Worm (Caenorhabditis elegans) whole organism, young adult: ENCODE data around the gene amx-1.
A peak's percentile ranks its signal among the peaks of the same experiment; 100 is the strongest.

Source experiments
- B0035.1 ChIP-seq: sonication (generic microtip); optimal IDR thresholded peaks from 2 replicates; lab custom pipeline; 2016; ENCODE audit warnings: missing genetic modification characterization, mild to moderate bottlenecking, missing compliant biosample characterization, missing genotype, missing genetic modification reagents
- B0336.3 ChIP-seq: fragments of 200-800 bp; sonication (Bioruptor generic); IDR thresholded peaks from 2 replicates; pipeline ENCODE4 v1.3.6; 2022; ENCODE audit warnings: missing genetic modification characterization, missing compliant biosample characterization
- C17E4.6 ChIP-seq: fragments of 200-800 bp; sonication (Bioruptor generic); IDR thresholded peaks from 2 replicates; pipeline ENCODE4 v1.3.6; 2022; ENCODE audit warnings: missing genetic modification reagents, missing genetic modification characterization, missing compliant biosample characterization
- F10E7.11 ChIP-seq: sonication (generic microtip); optimal IDR thresholded peaks from 2 replicates; lab custom pipeline; 2017; ENCODE audit warnings: mild to moderate bottlenecking, missing genetic modification characterization, moderate library complexity, missing compliant biosample characterization
- F33H1.4 ChIP-seq: fragments of 200-800 bp; sonication (Bioruptor generic); IDR thresholded peaks from 2 replicates; pipeline ENCODE4 v1.3.6; 2022; ENCODE audit warnings: missing genetic modification reagents, missing genetic modification characterization, missing compliant biosample characterization
- F49E8.2 ChIP-seq: sonication (generic microtip); optimal IDR thresholded peaks from 3 replicates; lab custom pipeline; 2017; ENCODE audit warnings: missing genetic modification characterization, mild to moderate bottlenecking, missing compliant biosample characterization, antibody characterized with exemption, moderate library complexity; ENCODE audit not compliant: insufficient read depth
- F52B5.7 ChIP-seq: sonication (generic microtip); optimal IDR thresholded peaks from 2 replicates; lab custom pipeline; 2016; ENCODE audit warnings: mild to moderate bottlenecking, missing genetic modification characterization, missing compliant biosample characterization
- F57C9.4 ChIP-seq: sonication (generic microtip); optimal IDR thresholded peaks from 2 replicates; lab custom pipeline; 2017; ENCODE audit warnings: mild to moderate bottlenecking, missing genetic modification characterization, missing compliant biosample characterization
- T26A5.8 ChIP-seq: sonication (generic microtip); optimal IDR thresholded peaks from 2 replicates; lab custom pipeline; 2016; ENCODE audit warnings: missing genetic modification characterization, missing compliant biosample characterization
- Y53G8AR.9 ChIP-seq: fragments of 200-800 bp; sonication (Bioruptor generic); conservative IDR thresholded peaks from 2 replicates; pipeline ENCODE4 v1.3.6; 2022; ENCODE audit warnings: missing genetic modification reagents, missing genetic modification characterization, missing compliant biosample characterization
- Y56A3A.18 ChIP-seq: fragments of 200-800 bp; sonication (Bioruptor generic); IDR thresholded peaks from 2 replicates; pipeline ENCODE4 v1.3.6; 2022; ENCODE audit warnings: missing genetic modification reagents, missing genetic modification characterization, missing compliant biosample characterization
- Y79H2A.3 ChIP-seq: fragments of 200-800 bp; sonication (Bioruptor generic); conservative IDR thresholded peaks from 2 replicates; pipeline ENCODE4 v1.3.6; 2022; ENCODE audit warnings: missing genetic modification reagents, missing genetic modification characterization, missing compliant biosample characterization
- Y95B8A.8 ChIP-seq: fragments of 200-800 bp; sonication (Bioruptor generic); IDR thresholded peaks from 2 replicates; pipeline ENCODE4 v1.3.6; 2022; ENCODE audit warnings: missing genetic modification reagents, missing genetic modification characterization, missing compliant biosample characterization
- aptf-3 ChIP-seq: fragments of 200-800 bp; sonication (Bioruptor generic); IDR thresholded peaks from 2 replicates; pipeline ENCODE4 v1.3.6; 2022; ENCODE audit warnings: missing genetic modification characterization, missing compliant biosample characterization
- attf-6 ChIP-seq: fragments of 200-800 bp; sonication (Bioruptor generic); IDR thresholded peaks from 2 replicates; pipeline ENCODE4 v1.3.6; 2022; ENCODE audit warnings: missing genetic modification reagents, missing genetic modification characterization, missing compliant biosample characterization
- bed-2 ChIP-seq: fragments of 200-800 bp; sonication (Bioruptor generic); IDR thresholded peaks from 2 replicates; pipeline ENCODE4 v1.3.6; 2022; ENCODE audit warnings: missing genetic modification reagents, missing genetic modification characterization, missing compliant biosample characterization
- cebp-1 ChIP-seq, 2 experiments: fragments of 200-800 bp in 1 of 2; sonication (Bioruptor generic) in 1 of 2; sonication (generic microtip) in 1 of 2; IDR thresholded peaks in 1 of 2; optimal IDR thresholded peaks in 1 of 2; 2 replicates each; pipeline versions ENCODE4 v1.3.6 to Lab custom; 2017 to 2022; ENCODE audit warnings: missing compliant biosample characterization in 2 of 2, missing genetic modification characterization in 2 of 2, mild to moderate bottlenecking in 1 of 2, missing genetic modification reagents in 1 of 2, moderate library complexity in 1 of 2
- cebp-2 ChIP-seq: fragments of 200-800 bp; sonication (Bioruptor generic); IDR thresholded peaks from 2 replicates; pipeline ENCODE4 v1.3.6; 2022; ENCODE audit warnings: missing genetic modification characterization, missing compliant biosample characterization
- ceh-27 ChIP-seq: fragments of 200-800 bp; sonication (Bioruptor generic); optimal IDR thresholded peaks from 2 replicates; lab custom pipeline; 2018; ENCODE audit warnings: mild to moderate bottlenecking, missing genetic modification characterization, moderate library complexity, missing compliant biosample characterization
- ceh-58 ChIP-seq: fragments of 200-800 bp; sonication (Bioruptor generic); IDR thresholded peaks from 2 replicates; pipeline ENCODE4 v1.3.6; 2022; ENCODE audit warnings: missing genetic modification characterization, missing compliant biosample characterization
- ceh-79 ChIP-seq: sonication (generic microtip); optimal IDR thresholded peaks from 2 replicates; lab custom pipeline; 2017; ENCODE audit warnings: mild to moderate bottlenecking, missing genetic modification characterization, missing compliant biosample characterization
- chd-7 ChIP-seq: sonication (generic microtip); optimal IDR thresholded peaks from 2 replicates; lab custom pipeline; 2016; ENCODE audit warnings: mild to moderate bottlenecking, missing genetic modification characterization, moderate library complexity, missing compliant biosample characterization
- dpl-1 ChIP-seq: fragments of 150-350 bp; optimal IDR thresholded peaks from 2 replicates; lab custom pipeline; 2014; ENCODE audit warnings: missing biosample characterization, missing genetic modification reagents, missing genetic modification characterization
- egl-44 ChIP-seq: fragments of 200-800 bp; sonication (Bioruptor generic); IDR thresholded peaks from 2 replicates; pipeline ENCODE4 v1.3.6; 2022; ENCODE audit warnings: missing genetic modification reagents, missing genetic modification characterization, missing compliant biosample characterization
- hlh-26 ChIP-seq: fragments of 200-800 bp; sonication (Bioruptor generic); conservative IDR thresholded peaks from 2 replicates; pipeline ENCODE4 v1.3.6; 2022; ENCODE audit warnings: missing genetic modification reagents, missing genetic modification characterization, missing compliant biosample characterization
- hmg-1.2 ChIP-seq: fragments of 200-800 bp; sonication (Bioruptor generic); IDR thresholded peaks from 2 replicates; pipeline ENCODE4 v1.3.6; 2022; ENCODE audit warnings: missing genetic modification reagents, missing genetic modification characterization, missing compliant biosample characterization
- hrde-1 ChIP-seq: sonication (generic microtip); optimal IDR thresholded peaks from 2 replicates; lab custom pipeline; 2016; ENCODE audit warnings: missing genetic modification characterization, mild to moderate bottlenecking, missing compliant biosample characterization, moderate library complexity, missing genotype, missing genetic modification reagents, borderline replicate concordance
- lin-35 ChIP-seq, 3 experiments: fragments of 150-350 bp in 2 of 3; sonication (generic microtip) in 1 of 3; optimal IDR thresholded peaks; 2 replicates each; lab custom pipeline; 2014 to 2018; ENCODE audit warnings: missing biosample characterization in 3 of 3, missing genetic modification characterization in 3 of 3, missing genetic modification reagents in 3 of 3
- lir-1 ChIP-seq: fragments of 200-800 bp; sonication (Bioruptor generic); conservative IDR thresholded peaks from 2 replicates; pipeline ENCODE4 v1.3.6; 2022; ENCODE audit warnings: missing genetic modification reagents, missing genetic modification characterization, missing compliant biosample characterization
- lsl-1 ChIP-seq: fragments of 200-800 bp; sonication (Bioruptor generic); optimal IDR thresholded peaks from 2 replicates; lab custom pipeline; 2018; ENCODE audit warnings: mild to moderate bottlenecking, missing genetic modification characterization, moderate library complexity, missing compliant biosample characterization
- nhr-27 ChIP-seq: fragments of 200-800 bp; sonication (Bioruptor generic); optimal IDR thresholded peaks from 2 replicates; lab custom pipeline; 2018; ENCODE audit warnings: mild to moderate bottlenecking, missing genetic modification characterization, moderate library complexity, missing compliant biosample characterization
- nhr-80 ChIP-seq: sonication (generic microtip); optimal IDR thresholded peaks from 2 replicates; lab custom pipeline; 2016; ENCODE audit warnings: missing genetic modification characterization, missing compliant biosample characterization
- nhr-90 ChIP-seq: sonication (generic microtip); optimal IDR thresholded peaks from 2 replicates; lab custom pipeline; 2016; ENCODE audit warnings: missing genotype, mild to moderate bottlenecking, missing genetic modification characterization, missing compliant biosample characterization
- pbrm-1 ChIP-seq: fragments of 200-800 bp; sonication (Bioruptor generic); IDR thresholded peaks from 2 replicates; pipeline ENCODE4 v1.3.6; 2022; ENCODE audit warnings: missing genetic modification reagents, missing genetic modification characterization, missing compliant biosample characterization
- sptf-2 ChIP-seq: fragments of 200-800 bp; sonication (Bioruptor generic); optimal IDR thresholded peaks from 2 replicates; lab custom pipeline; 2018; ENCODE audit warnings: mild to moderate bottlenecking, missing genetic modification characterization, missing compliant biosample characterization
- tbp1 ChIP-seq: fragments of 200-800 bp; sonication (Bioruptor generic); optimal IDR thresholded peaks from 2 replicates; lab custom pipeline; 2018; ENCODE audit warnings: mild to moderate bottlenecking, missing genetic modification characterization, missing compliant biosample characterization
- tbx-9 ChIP-seq: sonication (generic microtip); optimal IDR thresholded peaks from 2 replicates; lab custom pipeline; 2016; ENCODE audit warnings: borderline replicate concordance, missing genetic modification characterization, inconsistent platforms, missing compliant biosample characterization
- ztf-28 ChIP-seq: fragments of 200-800 bp; sonication (Bioruptor generic); IDR thresholded peaks from 2 replicates; pipeline ENCODE4 v1.3.6; 2022; ENCODE audit warnings: missing genetic modification reagents, missing genetic modification characterization, missing compliant biosample characterization
- ztf-6 ChIP-seq: fragments of 200-800 bp; sonication (Bioruptor generic); IDR thresholded peaks from 2 replicates; pipeline ENCODE4 v1.3.6; 2022; ENCODE audit warnings: missing genetic modification reagents, missing genetic modification characterization, missing compliant biosample characterization

Gene amx-1

ce11 chrIII:3801379-3801894, 20.8 kb upstream of the amx-1 start (continued):
- TF ChIP-seq lir-1, result no peak; the same call in 1 of the 2 replicates
- TF ChIP-seq F57C9.4, result no peak
- no peak for TF ChIP-seq nhr-27 (tag; lab: Kevin White, UChicago)
- peak; percentile 90 for TF ChIP-seq B0336.3 (GFP tag; lab: Robert Waterston, UW)
- peak; percentile 93 for TF ChIP-seq hmg-1.2 (GFP tag; lab: Robert Waterston, UW)
- TF ChIP-seq B0035.1 (tag; lab: Kevin White, UChicago), result peak; percentile 77
- TF ChIP-seq ceh-58 (GFP tag; lab: Robert Waterston, UW), result no peak
- no peak for TF ChIP-seq lsl-1 (GFP tag; lab: Kevin White, UChicago)
- peak in 2 of 3 experiments; percentile 22 to 88 for TF ChIP-seq lin-35 (GFP tag; optimal IDR thresholded peaks at IDR 0.05; lab: Kevin White, UChicago)
- no peak for TF ChIP-seq tbx-9 (tag; lab: Kevin White, UChicago)
- no peak for TF ChIP-seq ceh-79 (tag; lab: Kevin White, UChicago)
- TF ChIP-seq Y53G8AR.9, result peak; percentile 62
- no peak for TF ChIP-seq Y95B8A.8 (GFP tag; lab: Robert Waterston, UW)
- no peak for TF ChIP-seq F49E8.2 (tag; lab: Kevin White, UChicago)
- TF ChIP-seq chd-7 (tag; lab: Kevin White, UChicago), result peak; percentile 90
- peak; percentile 84 for TF ChIP-seq pbrm-1
- TF ChIP-seq tbp1, result peak; percentile 53
- no peak for TF ChIP-seq hlh-26 (GFP tag; lab: Robert Waterston, UW)
- no peak for TF ChIP-seq T26A5.8 (tag; lab: Kevin White, UChicago)
- TF ChIP-seq hrde-1 (tag; lab: Kevin White, UChicago), result no peak
- peak; percentile 93 for TF ChIP-seq ceh-27 (GFP tag; lab: Kevin White, UChicago)
- no peak for TF ChIP-seq F33H1.4 (GFP tag; lab: Robert Waterston, UW)
- TF ChIP-seq sptf-2 (GFP tag; lab: Kevin White, UChicago), result no peak
- TF ChIP-seq bed-2 (GFP tag; lab: Robert Waterston, UW), result no peak
- peak; percentile 56; the same call in 1 of the 2 replicates for TF ChIP-seq egl-44
- TF ChIP-seq aptf-3, result no peak
- no peak for TF ChIP-seq Y79H2A.3 (GFP tag; lab: Robert Waterston, UW)
- TF ChIP-seq F10E7.11, result peak; percentile 43
- TF ChIP-seq Y56A3A.18 (GFP tag; lab: Robert Waterston, UW), result 0 out of 2 replicates have a peak, but pooled peaks have one; percentile 61
- TF ChIP-seq nhr-80 (tag; lab: Kevin White, UChicago), result peak; percentile 72

- TF ChIP-seq nhr-90 (no peak), F52B5.7 (no peak), cebp-1 (GFP tag; IDR thresholded peaks at IDR 0.05; lab: Robert Waterston, UW) (no peak), cebp-1 (tag; optimal IDR thresholded peaks at IDR 0.05; lab: Kevin White, UChicago) (no peak), attf-6 (GFP tag; lab: Robert Waterston, UW) (no peak), cebp-2 (GFP tag; lab: Robert Waterston, UW) (no peak), hrde-1 (tag; lab: Kevin White, UChicago) (no peak), ztf-28 (GFP tag; lab: Robert Waterston, UW) (no peak), C17E4.6 (GFP tag; lab: Robert Waterston, UW) (no peak), ztf-6 (GFP tag; lab: Robert Waterston, UW) (no peak), dpl-1 (GFP tag; lab: Kevin White, UChicago) (no peak)
Observed at ce11 chrIII:3803113-3803512, 19.1 kb upstream of the amx-1 start.
